Fruit fly (Drosophila melanogaster): ENCODE results near the gene CG31674.

CG31674 gene

DNA sequence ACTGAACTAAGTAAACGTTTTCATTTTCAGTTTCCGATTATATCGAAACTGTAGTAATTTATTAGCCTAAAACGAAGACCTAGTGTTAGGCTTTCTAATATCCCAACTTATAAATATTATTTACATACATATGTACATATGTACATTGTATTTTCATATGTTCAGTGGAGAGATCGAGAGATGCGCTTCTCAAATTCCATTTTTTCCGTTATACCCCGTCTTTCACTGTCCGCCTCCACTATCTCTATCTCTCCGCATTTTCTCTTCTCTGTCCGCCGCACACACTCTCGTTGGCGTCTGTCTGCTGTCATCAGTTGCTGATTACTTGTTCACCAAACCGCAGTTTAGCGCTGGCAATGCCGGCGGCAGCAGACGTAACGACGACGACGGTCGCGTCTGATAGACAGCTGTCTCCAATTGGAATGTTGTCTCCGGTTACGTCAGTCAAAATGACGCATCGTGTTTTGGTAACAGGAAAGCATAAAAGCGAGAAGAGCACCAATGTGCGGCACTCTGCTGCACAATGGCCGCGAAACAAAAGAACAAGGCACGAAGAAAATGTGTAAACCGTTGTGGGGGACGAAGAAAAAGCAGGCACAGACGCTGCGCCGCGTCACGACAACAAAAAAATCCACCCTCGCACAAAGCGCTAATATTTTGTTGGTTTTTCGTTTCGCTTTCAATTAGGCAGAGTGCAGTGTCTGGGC, 8.4 kb upstream of the CG31674 start, which contains the start of gene CG9331 (continued):
- TF ChIP-seq CG1647 (GFP tag; optimal IDR thresholded peaks at IDR 0.05): no peak
- TF ChIP-seq usp (GFP tag; optimal IDR thresholded peaks at IDR 0.05): no peak
- TF ChIP-seq odd (GFP tag; optimal IDR thresholded peaks at IDR 0.05): no peak
- peak; percentile 22 for TF ChIP-seq nom (GFP tag; optimal IDR thresholded peaks at IDR 0.05)
- TF ChIP-seq Trl (optimal IDR thresholded peaks at IDR 0.05): peak; percentile 55 to 66
- no peak for TF ChIP-seq Trl (GFP tag; optimal IDR thresholded peaks at IDR 0.05)
- TF ChIP-seq vvl (GFP tag; IDR thresholded peaks at IDR 0.05): peak; percentile 36; the same call in 1 of the 2 replicates
- peak; percentile 61 for TF ChIP-seq HLHmδ (GFP tag; optimal IDR thresholded peaks at IDR 0.05)
- TF ChIP-seq sens (GFP tag): peak; percentile 27
- TF ChIP-seq CG9215 (GFP tag; IDR thresholded peaks at IDR 0.05): peak; percentile 84
- TF ChIP-seq CG4707 (GFP tag; optimal IDR thresholded peaks at IDR 0.05): peak; percentile 37
- TF ChIP-seq Poxn (GFP tag; IDR thresholded peaks at IDR 0.05): no peak
- TF ChIP-seq CG34422 (GFP tag; IDR thresholded peaks at IDR 0.05): peak; percentile 71; the same call in 2 of the 3 replicates
- TF ChIP-seq CG13624 (GFP tag; optimal IDR thresholded peaks at IDR 0.05): no peak
- peak; percentile 3 for TF ChIP-seq zf30C (GFP tag; optimal IDR thresholded peaks at IDR 0.05)
- peak; percentile 3 for TF ChIP-seq dm (GFP tag; optimal IDR thresholded peaks at IDR 0.05)
- peak; percentile 58 for TF ChIP-seq CG15479 (GFP tag; optimal IDR thresholded peaks at IDR 0.05)
- peak in 1 of 2 experiments; percentile 62 for TF ChIP-seq eve (GFP tag; optimal IDR thresholded peaks at IDR 0.05)
- TF ChIP-seq Stat92E (GFP tag; optimal IDR thresholded peaks at IDR 0.05): peak in 1 of 3 experiments; percentile 72
- no peak for TF ChIP-seq Hr39 (optimal IDR thresholded peaks at IDR 0.05)
- TF ChIP-seq CG9437 (GFP tag; optimal IDR thresholded peaks at IDR 0.05): peak; percentile 45
- TF ChIP-seq wek (GFP tag; optimal IDR thresholded peaks at IDR 0.05): peak; percentile 20
- peak; percentile 54 for TF ChIP-seq grn (GFP tag; optimal IDR thresholded peaks at IDR 0.05)
- peak; percentile 54; the same call in 1 of the 2 replicates for TF ChIP-seq sna (GFP tag; IDR thresholded peaks at IDR 0.05; ENCODE audit: partially characterized antibody)
- TF ChIP-seq Adf1 (GFP tag; IDR thresholded peaks at IDR 0.05): peak; percentile 68
- peak; percentile 59; the same call in 2 of the 3 replicates for TF ChIP-seq CG34224 (GFP tag; IDR thresholded peaks at IDR 0.05; ENCODE audit: partially characterized antibody)
- TF ChIP-seq Atf3 (GFP tag; optimal IDR thresholded peaks at IDR 0.05): no peak
- peak; percentile 54 for TF ChIP-seq grau (tag; optimal IDR thresholded peaks at IDR 0.05)
- no peak for TF ChIP-seq Oli (tag; optimal IDR thresholded peaks at IDR 0.05)

- TF ChIP-seq CG14050 (GFP tag; IDR thresholded peaks at IDR 0.05) (no peak), CG11723 (GFP tag; optimal IDR thresholded peaks at IDR 0.05) (no peak), CG2202 (tag; optimal IDR thresholded peaks at IDR 0.05) (no peak), tap (tag; optimal IDR thresholded peaks at IDR 0.05) (peak; percentile 12), CG1792 (GFP tag; optimal IDR thresholded peaks at IDR 0.05) (no peak), fd96Cb (tag; optimal IDR thresholded peaks at IDR 0.05) (peak; percentile 1), fd3F (GFP tag; optimal IDR thresholded peaks at IDR 0.05) (no peak), CG7745 (tag; optimal IDR thresholded peaks at IDR 0.05) (peak; percentile 3), Dref (GFP tag; IDR thresholded peaks at IDR 0.05) (no peak), chinmo (GFP tag; IDR thresholded peaks at IDR 0.05; ENCODE audit: partially characterized antibody) (peak; percentile 98; the same call in 3 of the 4 replicates), row (GFP tag; IDR thresholded peaks at IDR 0.05) (peak; percentile 76), rib (GFP tag; IDR thresholded peaks at IDR 0.05) (peak; percentile 82; the same call in 1 of the 2 replicates), bcd (GFP tag; optimal IDR thresholded peaks at IDR 0.05) (no peak), ken (GFP tag; IDR thresholded peaks at IDR 0.05) (0 out of 3 replicates have a peak, but pooled peaks have one; percentile 10), salm (tag; optimal IDR thresholded peaks at IDR 0.05) (no peak), CG12391 (tag; optimal IDR thresholded peaks at IDR 0.05) (peak; percentile 48), ato (GFP tag; IDR thresholded peaks at IDR 0.05; ENCODE audit: partially characterized antibody) (no peak), Atf6 (GFP tag; IDR thresholded peaks at IDR 0.05) (0 out of 2 replicates have a peak, but pooled peaks have one; percentile 8), Mrtf (GFP tag; IDR thresholded peaks at IDR 0.05) (no peak), grau (tag; optimal IDR thresholded peaks at IDR 0.05) (peak; percentile 15)
Observed at dm6 chr2L:20823196-20824105, 7.6 kb upstream of the CG31674 start.

All from whole organism, embryonic.